Worm (Caenorhabditis elegans) whole organism, L3 larva: Measurements from ENCODE around the gene srx-14.

Source experiments
- aly-2 ChIP-seq: fragments of 150-350 bp; optimal IDR thresholded peaks from 2 replicates; lab custom pipeline; 2014; ENCODE audit warnings: missing biosample characterization, missing genetic modification characterization
- fkh-10 ChIP-seq: sonication (generic microtip); optimal IDR thresholded peaks from 2 replicates; lab custom pipeline; 2017; ENCODE audit warnings: missing biosample characterization, missing genetic modification reagents, missing genetic modification characterization
- nhr-12 ChIP-seq: fragments of 150-350 bp; optimal IDR thresholded peaks from 2 replicates; lab custom pipeline; 2014; ENCODE audit warnings: missing biosample characterization, missing genetic modification characterization
- nhr-77 ChIP-seq: fragments of 150-350 bp; optimal IDR thresholded peaks from 2 replicates; lab custom pipeline; 2014; ENCODE audit warnings: missing biosample characterization, missing genetic modification characterization
- pqm-1 ChIP-seq: fragments of 150-350 bp; optimal IDR thresholded peaks from 2 replicates; lab custom pipeline; 2017; ENCODE audit warnings: missing biosample characterization, missing genetic modification characterization, inconsistent platforms
- ztf-4 ChIP-seq: fragments of 150-350 bp; optimal IDR thresholded peaks from 2 replicates; lab custom pipeline; 2014; ENCODE audit warnings: missing biosample characterization, missing genetic modification characterization

DNA sequence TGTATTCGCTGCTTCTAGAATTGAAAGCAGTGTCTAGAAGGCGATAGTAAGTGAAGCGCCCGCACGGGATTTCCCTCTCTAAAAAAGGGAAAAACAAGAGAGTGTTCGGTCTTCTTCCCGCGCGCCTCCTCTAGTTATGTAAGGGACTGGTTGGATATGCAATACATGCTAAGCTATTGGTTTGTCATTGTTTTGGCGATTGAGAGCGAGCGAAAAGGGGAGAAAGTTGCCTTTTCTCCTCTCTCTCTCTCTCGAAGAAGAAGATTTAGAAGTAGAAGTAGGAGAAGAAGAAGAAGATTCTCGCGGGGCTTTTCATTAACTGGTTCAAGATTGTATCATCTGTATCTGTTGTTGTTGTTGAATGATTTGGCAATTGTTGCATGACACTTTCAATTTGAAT is 39.5 kb downstream of the srx-14 start:
- TF ChIP-seq nhr-12 (tag; lab: Kevin White, UChicago) (no peak), pqm-1 (tag; lab: Kevin White, UChicago) (no peak), nhr-77 (tag; lab: Kevin White, UChicago) (no peak), ztf-4 (tag; lab: Kevin White, UChicago) (no peak), aly-2 (tag; lab: Kevin White, UChicago) (no peak), fkh-10 (GFP tag; lab: Kevin White, UChicago) (no peak)
